Worm (Caenorhabditis elegans): ENCODE results near the gene ZK1127.4.

The ZK1127.4 gene

DNA sequence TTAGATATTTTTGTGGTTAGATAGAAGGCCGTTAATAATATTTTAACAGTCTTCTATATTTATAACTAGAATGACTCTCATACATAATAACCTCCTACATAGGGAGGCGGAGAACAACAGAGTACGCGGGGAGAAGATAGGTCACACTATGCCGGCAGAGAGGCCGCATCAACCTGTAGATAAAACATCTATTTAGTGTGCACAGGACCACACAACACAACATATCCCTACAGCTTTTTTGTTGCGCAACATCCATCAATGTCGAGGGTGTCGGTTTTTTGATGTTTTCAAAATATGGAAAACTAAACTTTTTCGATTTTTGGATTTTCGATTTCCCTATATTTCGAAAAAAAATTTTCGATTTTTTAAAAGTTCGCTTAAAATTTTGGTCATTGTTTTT lies 37.1 kb downstream of the ZK1127.4 start:
- TF ChIP-seq cog-1 (tag; optimal IDR thresholded peaks at IDR 0.05) (no peak), klf-2 (GFP tag; conservative IDR thresholded peaks at IDR 0.05) (no peak), ztf-23 (GFP tag; IDR thresholded peaks at IDR 0.05) (no peak)

- TF ChIP-seq flt-1 (GFP tag; IDR thresholded peaks at IDR 0.05) = 0 out of 2 replicates have a peak, but pooled peaks have one; percentile 40
- no peak for TF ChIP-seq ztf-23 (GFP tag; IDR thresholded peaks at IDR 0.05)
Measured at ce11 chrII:7093339-7093821, 39.6 kb downstream of the ZK1127.4 start, which contains the start of gene T02G5.3. TSS of gene T02G5.3 (plus strand) at chrII:7093389.

DNA sequence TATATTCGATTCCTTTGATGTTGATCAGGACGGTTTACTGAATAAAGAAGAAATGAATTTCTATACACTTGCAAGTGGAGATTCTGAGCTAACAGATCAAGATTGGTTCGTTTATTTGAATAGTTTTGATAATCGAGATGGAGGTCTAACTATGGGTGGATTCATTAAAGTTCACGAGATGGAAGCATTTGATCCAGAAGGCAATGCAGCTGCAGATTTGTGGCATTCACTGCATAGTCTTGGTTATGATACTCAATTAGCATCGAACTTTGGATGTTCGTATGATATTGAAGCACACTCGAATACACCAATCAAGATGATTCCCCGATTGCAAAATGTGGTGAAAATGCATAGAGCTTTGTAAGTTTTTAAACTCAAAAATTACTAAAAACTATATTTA lies 42.2 kb downstream of the ZK1127.4 start:
- no peak for TF ChIP-seq ztf-23 (GFP tag; IDR thresholded peaks at IDR 0.05)
- TF ChIP-seq cog-1 (tag; optimal IDR thresholded peaks at IDR 0.05) = no peak
- no peak for TF ChIP-seq flt-1 (GFP tag; IDR thresholded peaks at IDR 0.05)
- no peak for TF ChIP-seq tab-1 (GFP tag; IDR thresholded peaks at IDR 0.05)
- no peak for TF ChIP-seq klf-2 (GFP tag; conservative IDR thresholded peaks at IDR 0.05)
- TF ChIP-seq ref-1 (GFP tag; conservative IDR thresholded peaks at IDR 0.05) = no peak
- no peak for TF ChIP-seq T22C8.4 (GFP tag; IDR thresholded peaks at IDR 0.05)
- TF ChIP-seq med-1 (GFP tag; optimal IDR thresholded peaks at IDR 0.05; ENCODE audit: insufficient read depth) = no peak
- TF ChIP-seq ztf-29 (GFP tag; IDR thresholded peaks at IDR 0.05) = no peak

DNA sequence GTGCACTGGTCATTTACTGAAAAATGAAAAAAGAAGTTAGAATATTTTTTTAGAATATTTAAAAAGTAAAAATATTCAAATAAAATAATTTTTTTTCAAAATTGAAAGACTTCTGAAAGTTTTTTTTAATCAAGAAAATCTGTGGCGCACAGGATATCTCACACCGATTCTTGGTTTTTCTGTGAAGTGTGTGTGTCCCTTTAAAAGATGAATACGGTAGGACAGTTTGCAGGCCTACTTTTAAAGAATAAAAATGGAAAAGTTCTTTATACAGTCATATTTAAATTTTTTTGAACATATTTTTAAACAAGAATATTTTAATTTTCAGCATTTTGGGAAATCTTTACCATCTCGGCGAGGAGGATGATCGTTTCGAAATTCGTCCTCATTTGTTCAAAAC lies 44.8 kb downstream of the ZK1127.4 start, which contains the start of gene mct-5:
Gene mct-5, minus strand, starts transcription at position 16 of the 400 bp plus-strand sequence.
- TF ChIP-seq ztf-29 (GFP tag; IDR thresholded peaks at IDR 0.05) (no peak), klf-2 (GFP tag; conservative IDR thresholded peaks at IDR 0.05) (no peak), T22C8.4 (GFP tag; IDR thresholded peaks at IDR 0.05) (no peak), med-1 (GFP tag; optimal IDR thresholded peaks at IDR 0.05; ENCODE audit: insufficient read depth) (no peak), tab-1 (GFP tag; IDR thresholded peaks at IDR 0.05) (no peak), ref-1 (GFP tag; conservative IDR thresholded peaks at IDR 0.05) (no peak)

ce11 chrII:7099231-7099630 lies 45.5 kb downstream of the ZK1127.4 start:
- no peak for TF ChIP-seq flt-1 (GFP tag; IDR thresholded peaks at IDR 0.05)
- no peak for TF ChIP-seq T22C8.4 (GFP tag; IDR thresholded peaks at IDR 0.05)
- TF ChIP-seq ztf-29 (GFP tag; IDR thresholded peaks at IDR 0.05) = no peak
- no peak for TF ChIP-seq ztf-23 (GFP tag; IDR thresholded peaks at IDR 0.05)
- no peak for TF ChIP-seq ref-1 (GFP tag; conservative IDR thresholded peaks at IDR 0.05)
- no peak for TF ChIP-seq tab-1 (GFP tag; IDR thresholded peaks at IDR 0.05)
- TF ChIP-seq cog-1 (tag; optimal IDR thresholded peaks at IDR 0.05) = no peak
- no peak for TF ChIP-seq klf-2 (GFP tag; conservative IDR thresholded peaks at IDR 0.05)
- TF ChIP-seq med-1 (GFP tag; optimal IDR thresholded peaks at IDR 0.05; ENCODE audit: insufficient read depth) = no peak

ce11 chrII:7100838-7101237 lies 47.1 kb downstream of the ZK1127.4 start, which contains the start of gene mmaa-1:
TSS of gene mmaa-1 (minus strand) at chrII:7101165.
- TF ChIP-seq ref-1 (GFP tag; conservative IDR thresholded peaks at IDR 0.05) (no peak), flt-1 (GFP tag; IDR thresholded peaks at IDR 0.05) (no peak), ztf-29 (GFP tag; IDR thresholded peaks at IDR 0.05) (no peak), cog-1 (tag; optimal IDR thresholded peaks at IDR 0.05) (no peak), ztf-23 (GFP tag; IDR thresholded peaks at IDR 0.05) (no peak), T22C8.4 (GFP tag; IDR thresholded peaks at IDR 0.05) (no peak), tab-1 (GFP tag; IDR thresholded peaks at IDR 0.05) (no peak), klf-2 (GFP tag; conservative IDR thresholded peaks at IDR 0.05) (no peak), med-1 (GFP tag; optimal IDR thresholded peaks at IDR 0.05; ENCODE audit: insufficient read depth) (no peak)

ce11 chrII:7102288-7102687 lies 48.5 kb downstream of the ZK1127.4 start:
- TF ChIP-seq med-1 (GFP tag; optimal IDR thresholded peaks at IDR 0.05; ENCODE audit: insufficient read depth) (no peak), ztf-29 (GFP tag; IDR thresholded peaks at IDR 0.05) (no peak), ztf-23 (GFP tag; IDR thresholded peaks at IDR 0.05) (no peak), klf-2 (GFP tag; conservative IDR thresholded peaks at IDR 0.05) (no peak), T22C8.4 (GFP tag; IDR thresholded peaks at IDR 0.05) (no peak), ref-1 (GFP tag; conservative IDR thresholded peaks at IDR 0.05) (no peak), cog-1 (tag; optimal IDR thresholded peaks at IDR 0.05) (no peak), flt-1 (GFP tag; IDR thresholded peaks at IDR 0.05) (no peak), tab-1 (GFP tag; IDR thresholded peaks at IDR 0.05) (no peak)

DNA sequence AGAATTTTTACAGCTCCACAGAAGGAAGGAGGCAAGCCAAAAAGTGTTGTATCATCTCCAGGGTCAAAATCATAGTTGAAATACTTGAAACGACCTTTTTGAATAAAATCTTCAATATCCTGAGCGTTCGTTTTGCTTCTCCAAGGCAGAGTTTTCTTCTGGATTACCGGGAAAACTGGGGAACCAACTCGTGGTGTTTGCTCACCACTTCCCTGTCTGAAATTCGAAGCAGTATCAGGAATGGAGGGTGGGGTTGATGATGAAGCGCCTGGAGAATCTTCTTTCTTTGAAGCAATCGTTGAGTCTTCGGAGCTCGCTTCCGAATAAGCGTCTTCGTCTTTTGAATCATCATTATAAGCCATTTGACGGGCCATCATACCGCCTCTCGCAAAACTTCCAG lies 49.4 kb downstream of the ZK1127.4 start:
- TF ChIP-seq T22C8.4 (GFP tag; IDR thresholded peaks at IDR 0.05) = no peak
- no peak for TF ChIP-seq klf-2 (GFP tag; conservative IDR thresholded peaks at IDR 0.05)
- no peak for TF ChIP-seq flt-1 (GFP tag; IDR thresholded peaks at IDR 0.05)
- no peak for TF ChIP-seq cog-1 (tag; optimal IDR thresholded peaks at IDR 0.05)
- TF ChIP-seq tab-1 (GFP tag; IDR thresholded peaks at IDR 0.05) = no peak
- TF ChIP-seq ztf-29 (GFP tag; IDR thresholded peaks at IDR 0.05) = no peak
- no peak for TF ChIP-seq med-1 (GFP tag; optimal IDR thresholded peaks at IDR 0.05; ENCODE audit: insufficient read depth)
- no peak for TF ChIP-seq ref-1 (GFP tag; conservative IDR thresholded peaks at IDR 0.05)
- no peak for TF ChIP-seq ztf-23 (GFP tag; IDR thresholded peaks at IDR 0.05)
